Fruit fly (Drosophila melanogaster) whole organism, embryonic: ENCODE measurements around the gene RpS26.

Source experiments
- Aef1 ChIP-seq: fragments of 200-800 bp; sonication (Bioruptor generic); IDR thresholded peaks from 3 replicates; pipeline ENCODE4 v1.3.6; 2022; ENCODE audit warnings: missing biosample characterization, missing genetic modification characterization
- CG11247 ChIP-seq: fragments of 200-800 bp; sonication (Bioruptor generic); IDR thresholded peaks from 2 replicates; pipeline ENCODE4 v1.3.6; 2022; ENCODE audit warnings: missing biosample characterization, missing genetic modification characterization
- CG12299 ChIP-seq: fragments of 200-800 bp; sonication (Bioruptor generic); optimal IDR thresholded peaks from 2 replicates; lab custom pipeline; 2018; ENCODE audit warnings: missing biosample characterization, mild to moderate bottlenecking, missing genetic modification characterization
- CG14441 ChIP-seq: fragments of 200-800 bp; sonication (Bioruptor generic); IDR thresholded peaks from 2 replicates; pipeline ENCODE4 v1.3.6; 2022; ENCODE audit warnings: missing biosample characterization, missing genetic modification characterization
- CG1832 ChIP-seq: fragments of 200-800 bp; sonication (Bioruptor generic); optimal IDR thresholded peaks from 2 replicates; lab custom pipeline; 2017; ENCODE audit warnings: missing biosample characterization, mild to moderate bottlenecking, missing genetic modification characterization, inconsistent platforms
- CG2129 ChIP-seq: fragments of 200-800 bp; sonication (Bioruptor generic); IDR thresholded peaks from 2 replicates; pipeline ENCODE4 v1.3.6; 2022; ENCODE audit warnings: missing biosample characterization, missing genetic modification characterization; ENCODE audit not compliant: partially characterized antibody
- CG2199 ChIP-seq: fragments of 200-800 bp; sonication (Bioruptor generic); IDR thresholded peaks from 3 replicates; pipeline ENCODE4 v1.3.6; 2022; ENCODE audit warnings: missing biosample characterization, missing genetic modification characterization
- CG30020 ChIP-seq: fragments of 200-800 bp; optimal IDR thresholded peaks from 2 replicates; lab custom pipeline; 2019; ENCODE audit warnings: missing biosample characterization, mild to moderate bottlenecking, missing genetic modification characterization, moderate library complexity
- CG3281 ChIP-seq: fragments of 200-800 bp; sonication (Bioruptor generic); optimal IDR thresholded peaks from 3 replicates; lab custom pipeline; 2017; ENCODE audit warnings: missing biosample characterization, mild to moderate bottlenecking, missing genetic modification characterization
- CG4820 ChIP-seq: fragments of 200-800 bp; sonication (Bioruptor generic); optimal IDR thresholded peaks from 3 replicates; lab custom pipeline; 2016; ENCODE audit warnings: missing biosample characterization, missing genetic modification characterization
- CG6175 ChIP-seq: fragments of 200-800 bp; sonication (Bioruptor generic); IDR thresholded peaks from 3 replicates; pipeline ENCODE4 v1.3.6; 2022; ENCODE audit warnings: missing biosample characterization, missing genetic modification characterization
- CG6689 ChIP-seq: fragments of 200-800 bp; sonication (Bioruptor generic); IDR thresholded peaks from 2 replicates; pipeline ENCODE4 v1.3.6; 2022; ENCODE audit warnings: missing biosample characterization, missing genetic modification characterization
- CG7987 ChIP-seq: fragments of 200-800 bp; sonication (Bioruptor generic); optimal IDR thresholded peaks from 2 replicates; lab custom pipeline; 2018; ENCODE audit warnings: missing biosample characterization, mild to moderate bottlenecking, missing genetic modification characterization, moderate library complexity
- CG9437 ChIP-seq: fragments of 200-800 bp; sonication (Bioruptor generic); optimal IDR thresholded peaks from 2 replicates; lab custom pipeline; 2018; ENCODE audit warnings: missing biosample characterization, mild to moderate bottlenecking, missing genetic modification characterization
- D ChIP-seq, 2 experiments: fragments of 200-800 bp in 1 of 2; fragments of >200 bp in 1 of 2; sonication (Bioruptor generic) in 1 of 2; optimal IDR thresholded peaks; 2 replicates in 1 of 2; 3 replicates in 1 of 2; lab custom pipeline; 2017; ENCODE audit warnings: mild to moderate bottlenecking in 1 of 2, missing biosample characterization in 1 of 2, missing genetic modification characterization in 1 of 2, missing genetic modification reagents in 1 of 2
- Drgx ChIP-seq: fragments of 200-800 bp; sonication (Bioruptor generic); IDR thresholded peaks from 2 replicates; pipeline ENCODE4 v1.3.6; 2022; ENCODE audit warnings: missing biosample characterization, missing genetic modification characterization
- HLH4C ChIP-seq: fragments of 200-800 bp; sonication (Bioruptor generic); IDR thresholded peaks from 3 replicates; pipeline ENCODE4 v1.3.6; 2022; ENCODE audit warnings: missing biosample characterization, missing genetic modification characterization; ENCODE audit not compliant: partially characterized antibody
- HLH54F ChIP-seq: fragments of 200-800 bp; sonication (Bioruptor generic); optimal IDR thresholded peaks from 3 replicates; lab custom pipeline; 2016; ENCODE audit warnings: missing biosample characterization, missing genetic modification characterization
- Med ChIP-seq: fragments of 200-800 bp; sonication (Bioruptor generic); peaks from one replicate; lab custom pipeline; 2016; ENCODE audit warnings: missing biosample characterization, missing genetic modification characterization, mild to moderate bottlenecking, inconsistent platforms, moderate library complexity
- Myb ChIP-seq: fragments of 200-800 bp; sonication (Bioruptor generic); optimal IDR thresholded peaks from 2 replicates; lab custom pipeline; 2016; ENCODE audit warnings: missing biosample characterization, missing genetic modification characterization
- Nf-YA ChIP-seq: fragments of 200-800 bp; sonication (Bioruptor generic); IDR thresholded peaks from 2 replicates; pipeline ENCODE4 v1.3.6; 2022; ENCODE audit warnings: missing biosample characterization, missing genetic modification characterization
- Rx ChIP-seq: fragments of 200-800 bp; sonication (Bioruptor generic); IDR thresholded peaks from 2 replicates; pipeline ENCODE4 v1.3.6; 2022; ENCODE audit warnings: missing biosample characterization, missing genetic modification characterization
- Side ChIP-seq: fragments of 200-800 bp; sonication (Bioruptor generic); optimal IDR thresholded peaks from 2 replicates; lab custom pipeline; 2016; ENCODE audit warnings: missing biosample characterization, missing genetic modification characterization
- Sry-β ChIP-seq: fragments of 200-800 bp; sonication (Bioruptor generic); optimal IDR thresholded peaks from 2 replicates; lab custom pipeline; 2018; ENCODE audit warnings: missing biosample characterization, mild to moderate bottlenecking, missing genetic modification characterization, moderate library complexity
- abd-A ChIP-seq: fragments of 200-800 bp; sonication (Bioruptor generic); optimal IDR thresholded peaks from 3 replicates; lab custom pipeline; 2019; ENCODE audit warnings: missing biosample characterization, mild to moderate bottlenecking, missing genetic modification characterization, moderate library complexity
- bsh ChIP-seq, 2 experiments: fragments of 200-800 bp; sonication (Bioruptor generic); optimal IDR thresholded peaks; 2 replicates each; lab custom pipeline; 2017 to 2018; ENCODE audit warnings: mild to moderate bottlenecking in 2 of 2, missing biosample characterization in 2 of 2, missing genetic modification characterization in 2 of 2, moderate library complexity in 1 of 2
- cg ChIP-seq: fragments of 200-800 bp; sonication (Bioruptor generic); optimal IDR thresholded peaks from 3 replicates; lab custom pipeline; 2019; ENCODE audit warnings: missing biosample characterization, mild to moderate bottlenecking, missing genetic modification characterization, moderate library complexity
- chif ChIP-seq, 2 experiments: fragments of 200-800 bp; sonication (Bioruptor generic); optimal IDR thresholded peaks; 3 replicates each; lab custom pipeline; 2016; ENCODE audit warnings: missing biosample characterization in 2 of 2, missing genetic modification characterization in 2 of 2
- dan ChIP-seq: fragments of 200-800 bp; sonication (Bioruptor generic); IDR thresholded peaks from 2 replicates; pipeline ENCODE4 v1.3.6; 2022; ENCODE audit warnings: missing biosample characterization, missing genetic modification characterization
- dpn ChIP-seq, 2 experiments: fragments of 200-800 bp; sonication (Bioruptor generic); optimal IDR thresholded peaks; 3 replicates each; lab custom pipeline; 2016; ENCODE audit warnings: missing biosample characterization in 2 of 2, missing genetic modification characterization in 2 of 2
- emc ChIP-seq: fragments of 200-800 bp; sonication (Bioruptor generic); optimal IDR thresholded peaks from 2 replicates; lab custom pipeline; 2016; ENCODE audit warnings: missing biosample characterization, missing genetic modification characterization
- fu2 ChIP-seq: fragments of 200-800 bp; sonication (Bioruptor generic); optimal IDR thresholded peaks from 2 replicates; lab custom pipeline; 2016; ENCODE audit warnings: missing biosample characterization, missing genetic modification characterization
- inv ChIP-seq: fragments of 200-800 bp; sonication (Bioruptor generic); IDR thresholded peaks from 2 replicates; pipeline ENCODE4 v1.3.6; 2022; ENCODE audit warnings: missing biosample characterization, missing genetic modification characterization; ENCODE audit not compliant: partially characterized antibody
- lbe ChIP-seq: fragments of 200-800 bp; sonication (Bioruptor generic); optimal IDR thresholded peaks from 2 replicates; lab custom pipeline; 2016; ENCODE audit warnings: missing biosample characterization, mild to moderate bottlenecking, missing genetic modification characterization
- mld ChIP-seq: fragments of 200-800 bp; sonication (Bioruptor generic); IDR thresholded peaks from 3 replicates; pipeline ENCODE4 v1.3.6; 2022; ENCODE audit warnings: missing biosample characterization, missing genetic modification characterization; ENCODE audit not compliant: partially characterized antibody
- nerfin-1 ChIP-seq: fragments of 200-800 bp; sonication (Bioruptor generic); optimal IDR thresholded peaks from 3 replicates; lab custom pipeline; 2019; ENCODE audit warnings: missing biosample characterization, mild to moderate bottlenecking, missing genetic modification characterization, moderate library complexity
- nom ChIP-seq: fragments of 200-800 bp; sonication (Bioruptor generic); optimal IDR thresholded peaks from 2 replicates; lab custom pipeline; 2017; ENCODE audit warnings: missing biosample characterization, missing genetic modification characterization, mild to moderate bottlenecking, moderate library complexity, missing genetic modification reagents
- org-1 ChIP-seq: fragments of 200-800 bp; sonication (Bioruptor generic); optimal IDR thresholded peaks from 2 replicates; lab custom pipeline; 2017; ENCODE audit warnings: missing biosample characterization, missing genetic modification characterization
- rib ChIP-seq: fragments of 200-800 bp; sonication (Bioruptor generic); IDR thresholded peaks from 2 replicates; pipeline ENCODE4 v1.3.6; 2022; ENCODE audit warnings: missing biosample characterization, missing genetic modification characterization
- row ChIP-seq: fragments of 200-800 bp; sonication (Bioruptor generic); IDR thresholded peaks from 3 replicates; pipeline ENCODE4 v1.3.6; 2022; ENCODE audit warnings: missing biosample characterization, missing genetic modification characterization
- sim ChIP-seq: fragments of 200-800 bp; sonication (Bioruptor generic); IDR thresholded peaks from 2 replicates; pipeline ENCODE4 v1.3.6; 2022; ENCODE audit warnings: missing biosample characterization, missing genetic modification characterization
- slou ChIP-seq: fragments of 200-800 bp; sonication (Bioruptor generic); optimal IDR thresholded peaks from 3 replicates; lab custom pipeline; 2016; ENCODE audit warnings: missing biosample characterization, missing genetic modification characterization
- ttk ChIP-seq: fragments of 200-800 bp; sonication (Bioruptor generic); IDR thresholded peaks from 2 replicates; pipeline ENCODE4 v2.1.2; 2022; ENCODE audit warnings: missing biosample characterization, missing genetic modification characterization
- tx ChIP-seq: fragments of 200-800 bp; sonication (Bioruptor generic); optimal IDR thresholded peaks from 2 replicates; lab custom pipeline; 2016; ENCODE audit warnings: missing biosample characterization, missing genetic modification characterization
- vvl ChIP-seq: fragments of 200-800 bp; sonication (Bioruptor generic); IDR thresholded peaks from 2 replicates; pipeline ENCODE4 v1.3.6; 2022; ENCODE audit warnings: missing biosample characterization, missing genetic modification characterization
- wdn ChIP-seq: fragments of 200-800 bp; sonication (Bioruptor generic); IDR thresholded peaks from 2 replicates; pipeline ENCODE4 v1.3.6; 2022; ENCODE audit warnings: missing biosample characterization, missing genetic modification characterization
- zen2 ChIP-seq: fragments of 200-800 bp; sonication (Bioruptor generic); IDR thresholded peaks from 3 replicates; pipeline ENCODE4 v1.3.6; 2022; ENCODE audit warnings: missing biosample characterization, missing genetic modification characterization; ENCODE audit not compliant: partially characterized antibody

Gene RpS26

DNA sequence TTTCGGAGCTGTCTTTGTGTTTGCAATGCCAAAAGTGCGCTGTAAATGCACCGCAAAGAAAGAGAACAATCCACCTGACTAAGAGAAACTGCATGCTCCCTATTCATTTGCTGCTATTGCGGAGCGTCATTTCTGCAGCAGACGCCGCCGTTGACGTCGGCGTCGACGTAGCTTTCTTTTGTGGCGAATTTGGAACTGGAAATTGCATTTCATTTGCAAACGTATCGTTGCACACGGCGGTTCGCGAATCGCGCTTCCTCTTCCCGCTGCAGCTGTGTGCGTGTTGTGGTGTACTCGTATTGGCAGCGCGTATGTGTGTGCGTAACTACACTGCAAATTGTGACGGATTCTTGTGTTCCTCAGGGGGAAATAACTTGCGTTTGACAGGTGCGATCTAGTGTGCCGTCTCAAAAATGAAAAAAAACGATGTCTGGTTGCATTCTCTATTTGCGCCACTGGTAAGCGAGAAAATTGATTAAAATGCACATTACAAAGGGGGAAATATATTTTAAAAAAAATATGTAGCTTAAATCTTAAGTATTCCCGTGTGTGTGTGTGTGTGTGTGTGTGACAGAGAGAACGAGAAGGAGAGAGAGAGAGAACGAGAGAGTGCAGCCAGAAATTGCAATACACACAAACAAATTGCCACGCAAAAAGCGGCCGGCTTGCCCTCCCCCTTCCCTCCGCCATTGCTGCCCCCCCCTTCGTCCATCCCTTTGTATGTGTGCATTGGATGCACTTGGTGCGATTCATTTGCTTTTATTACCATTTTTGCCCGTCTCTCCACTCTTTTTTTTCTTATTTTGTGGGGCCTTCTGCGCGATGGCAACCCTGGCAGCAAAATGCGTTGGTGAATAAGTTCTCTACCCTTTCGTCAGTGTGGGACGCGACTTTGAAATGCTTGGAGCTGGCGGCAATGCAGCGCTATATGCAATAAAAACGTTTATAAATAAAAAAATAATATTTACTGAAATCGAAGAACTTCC is 12.7 kb upstream of the RpS26 start:
- peak; percentile 23 for TF ChIP-seq cg (GFP tag; lab: Kevin White, UChicago)
- TF ChIP-seq dpn (GFP tag; optimal IDR thresholded peaks at IDR 0.05; lab: Kevin White, UChicago), result no peak
- 0 out of 3 replicates have a peak, but pooled peaks have one; percentile 28 for TF ChIP-seq CG2199 (GFP tag; lab: Robert Waterston, UW)
- TF ChIP-seq org-1 (GFP tag; lab: Kevin White, UChicago), result no peak
- TF ChIP-seq rib, result no peak
- TF ChIP-seq dan, result no peak
- no peak for TF ChIP-seq CG1832 (GFP tag; lab: Kevin White, UChicago)
- no peak for TF ChIP-seq sim
- TF ChIP-seq vvl (GFP tag; lab: Robert Waterston, UW), result no peak
- peak; percentile 100 for TF ChIP-seq nom
- 0 out of 3 replicates have a peak, but pooled peaks have one; percentile 19 for TF ChIP-seq CG6175 (GFP tag; lab: Robert Waterston, UW)
- TF ChIP-seq CG6689 (GFP tag; lab: Robert Waterston, UW), result no peak
- no peak for TF ChIP-seq Sry-β (GFP tag; lab: Kevin White, UChicago)
- no peak for TF ChIP-seq wdn (GFP tag; lab: Robert Waterston, UW)
- TF ChIP-seq chif (GFP tag; optimal IDR thresholded peaks at IDR 0.05; lab: Kevin White, UChicago), result no peak
- no peak for TF ChIP-seq Nf-YA (GFP tag; lab: Robert Waterston, UW)
- no peak for TF ChIP-seq Side
- TF ChIP-seq bsh (GFP tag; optimal IDR thresholded peaks at IDR 0.05; lab: Kevin White, UChicago), result peak in 1 of 2 experiments; percentile 99
- peak; percentile 6; the same call in 1 of the 2 replicates for TF ChIP-seq CG14441
- TF ChIP-seq CG11247 (GFP tag; lab: Robert Waterston, UW), result 0 out of 2 replicates have a peak, but pooled peaks have one; percentile 20
- TF ChIP-seq D (optimal IDR thresholded peaks at IDR 0.05; lab: Kevin White, UChicago), result no peak
- TF ChIP-seq D (GFP tag; optimal IDR thresholded peaks at IDR 0.05; lab: Kevin White, UChicago), result no peak
- peak; percentile 61 for TF ChIP-seq Med (GFP tag; lab: Kevin White, UChicago)
- TF ChIP-seq CG2129 (GFP tag; lab: Robert Waterston, UW), result no peak
- peak; percentile 99 for TF ChIP-seq Drgx (GFP tag; lab: Robert Waterston, UW)
- TF ChIP-seq Rx, result no peak
- no peak for TF ChIP-seq abd-A (tag; lab: Kevin White, UChicago)
- peak; percentile 55 for TF ChIP-seq lbe (GFP tag; lab: Kevin White, UChicago)
- no peak for TF ChIP-seq emc (GFP tag; lab: Kevin White, UChicago)

DNA sequence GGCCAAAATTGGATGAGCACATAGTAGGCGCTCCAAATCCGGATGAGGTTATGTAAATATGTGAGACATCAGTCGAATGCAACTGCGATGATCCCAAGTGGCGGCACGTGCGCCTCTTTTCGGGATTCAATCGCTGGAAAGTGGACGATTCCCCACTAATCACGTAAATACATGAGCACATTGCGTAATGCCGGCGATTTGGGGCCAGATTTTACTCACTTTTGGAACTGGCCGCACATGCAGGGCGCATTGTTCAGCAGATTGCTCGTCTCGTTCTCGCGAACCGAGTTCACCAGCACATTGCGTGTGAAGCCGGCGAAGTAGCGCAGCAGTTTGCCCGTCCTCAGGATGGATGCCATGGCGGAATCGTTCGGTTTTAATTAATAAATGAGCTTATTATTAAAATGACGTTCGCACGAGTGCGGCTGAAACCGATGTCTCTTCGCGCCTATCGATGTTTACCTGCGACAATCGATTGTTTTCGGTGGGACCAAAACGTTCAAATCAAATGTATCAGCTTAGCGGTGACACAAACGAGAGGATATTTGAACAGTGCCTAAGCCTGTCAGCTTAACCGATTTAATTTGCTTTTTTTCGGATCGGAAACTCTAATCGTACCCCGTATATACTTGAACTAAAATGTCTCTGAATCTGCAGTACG is 11.2 kb upstream of the RpS26 start, which contains the start of the genes bsf and Ntf-2r:
Gene bsf (minus strand): TSS at position 460 of the 661 bp plus-strand sequence.
Gene Ntf-2r (plus strand): TSS at position 522 of the 661 bp plus-strand sequence.
- TF ChIP-seq zen2 (peak; percentile 90), tx (GFP tag; lab: Kevin White, UChicago) (no peak), CG7987 (GFP tag; lab: Kevin White, UChicago) (no peak), CG30020 (tag; lab: Kevin White, UChicago) (peak; percentile 22), mld (GFP tag; lab: Robert Waterston, UW) (peak; percentile 69; the same call in 2 of the 3 replicates), CG4820 (no peak), slou (GFP tag; lab: Kevin White, UChicago) (no peak), CG9437 (GFP tag; lab: Kevin White, UChicago) (no peak), nerfin-1 (tag; lab: Kevin White, UChicago) (no peak), row (GFP tag; lab: Robert Waterston, UW) (peak; percentile 41; the same call in 1 of the 3 replicates), CG3281 (GFP tag; lab: Kevin White, UChicago) (no peak), CG12299 (tag; lab: Kevin White, UChicago) (no peak), Aef1 (GFP tag; lab: Robert Waterston, UW) (no peak), wdn (GFP tag; lab: Robert Waterston, UW) (no peak), fu2 (no peak), HLH4C (GFP tag; lab: Robert Waterston, UW) (peak; percentile 89), Myb (GFP tag; lab: Kevin White, UChicago) (peak; percentile 89), ttk (GFP tag; lab: Robert Waterston, UW) (no peak), inv (GFP tag; lab: Robert Waterston, UW) (peak; percentile 82), HLH54F (GFP tag; lab: Kevin White, UChicago) (no peak)
